Worm (Caenorhabditis elegans): Measurements from ENCODE around the gene cest-17.
A peak's percentile ranks its signal among the peaks of the same experiment; 100 is the strongest.

cest-17 gene

DNA sequence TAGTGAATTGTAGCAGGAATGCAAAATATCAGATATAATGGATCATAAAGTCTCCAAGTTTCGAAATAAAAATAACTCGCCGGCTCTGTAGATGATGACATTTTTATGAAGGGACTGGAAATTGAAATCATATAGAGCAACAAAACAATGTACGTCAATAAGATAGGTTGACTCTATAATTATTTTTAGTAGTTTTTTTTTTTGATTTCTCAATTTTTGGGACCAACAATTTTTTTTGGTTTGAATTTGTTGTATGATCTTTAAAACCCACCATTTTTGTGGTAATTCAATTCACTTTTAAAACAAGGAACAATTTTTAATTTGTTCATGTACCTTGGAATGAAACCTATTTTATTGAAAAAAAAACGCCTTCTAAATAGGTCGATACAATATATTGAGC, 13.1 kb upstream of the cest-17 start, which contains the start of gene F20D6.12:
Gene F20D6.12, minus strand, starts transcription at position 101 of the 400 bp plus-strand sequence.
- TF ChIP-seq xbp-1 (tag; optimal IDR thresholded peaks at IDR 0.05) (no peak), vab-15 (tag; optimal IDR thresholded peaks at IDR 0.05) (no peak), mdl-1 (tag; optimal IDR thresholded peaks at IDR 0.05) (no peak), lin-39 (tag; optimal IDR thresholded peaks at IDR 0.05) (no peak), nhr-90 (tag; optimal IDR thresholded peaks at IDR 0.05; ENCODE audit: poor library complexity) (no peak)

DNA sequence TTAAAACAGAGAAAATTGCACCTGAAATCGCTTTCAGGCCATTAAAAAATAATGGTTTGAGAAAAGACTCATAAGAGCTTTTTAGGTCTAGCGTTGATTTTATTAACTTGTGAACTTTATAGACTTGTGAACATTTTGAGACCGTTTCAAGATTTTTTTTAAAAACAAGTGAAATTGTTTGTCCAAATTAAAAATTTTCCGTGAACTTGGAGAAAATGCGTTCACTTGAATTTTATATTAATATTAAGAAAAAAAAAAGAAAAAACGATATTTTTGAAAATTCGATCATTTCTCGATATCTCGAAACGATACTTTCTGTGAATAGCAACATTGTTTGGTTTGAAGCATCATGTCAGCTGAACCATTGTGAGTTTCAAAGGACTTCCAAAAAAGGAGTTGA, 12.7 kb upstream of the cest-17 start, which contains the start of gene F20D6.1:
Gene F20D6.1, plus strand, starts transcription at position 301 of the 400 bp plus-strand sequence.
- TF ChIP-seq fkh-4 (tag; optimal IDR thresholded peaks at IDR 0.05; ENCODE audit: borderline replicate concordance): no peak
- no peak for TF ChIP-seq nhr-237 (tag; optimal IDR thresholded peaks at IDR 0.05)
- no peak for TF ChIP-seq C04F5.9 (tag; optimal IDR thresholded peaks at IDR 0.05)
- TF ChIP-seq snu-23 (GFP tag; optimal IDR thresholded peaks at IDR 0.05): no peak
- TF ChIP-seq lin-39 (tag; optimal IDR thresholded peaks at IDR 0.05): no peak
- TF ChIP-seq ces-1 (GFP tag; optimal IDR thresholded peaks at IDR 0.05): no peak
- no peak for TF ChIP-seq pax-3 (tag; optimal IDR thresholded peaks at IDR 0.05)
- TF ChIP-seq nhr-84 (tag; optimal IDR thresholded peaks at IDR 0.05): no peak
- TF ChIP-seq lir-3 (tag; optimal IDR thresholded peaks at IDR 0.05; ENCODE audit: poor library complexity): no peak
- no peak for TF ChIP-seq C34B4.2 (tag; optimal IDR thresholded peaks at IDR 0.05)
- TF ChIP-seq mef-2 (tag; optimal IDR thresholded peaks at IDR 0.05): no peak
- no peak for TF ChIP-seq elt-2 (tag; optimal IDR thresholded peaks at IDR 0.05)

DNA sequence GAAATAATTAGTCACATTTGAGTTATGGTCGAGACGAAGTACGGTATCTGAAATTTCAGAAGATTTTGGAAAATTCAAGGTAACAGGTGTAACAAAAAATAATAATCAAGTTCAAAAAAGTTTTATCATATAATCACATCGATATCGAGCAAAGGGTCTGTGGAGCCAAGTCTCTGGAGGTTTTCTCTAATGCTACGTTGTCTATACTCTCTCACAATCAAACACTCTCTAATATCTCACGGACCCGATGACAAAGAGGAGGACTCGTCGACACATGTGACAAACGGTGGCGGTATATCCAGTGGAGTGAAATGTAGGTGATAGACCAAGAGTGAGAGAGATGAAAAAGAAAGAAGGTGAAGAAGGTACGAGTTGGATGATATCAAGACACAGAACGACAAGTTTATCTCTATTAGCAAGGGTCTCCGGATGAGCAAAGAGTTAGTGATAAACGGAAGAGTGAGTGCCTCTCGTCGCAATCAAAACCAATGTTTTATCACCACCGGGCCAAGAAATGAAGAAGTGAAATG, 7.2 kb upstream of the cest-17 start, which contains the start of gene F20D6.10:
Gene F20D6.10, minus strand, starts transcription at position 51 of the 530 bp plus-strand sequence.
- TF ChIP-seq snu-23 (GFP tag; optimal IDR thresholded peaks at IDR 0.05) (peak; percentile 22), irx-1 (tag; optimal IDR thresholded peaks at IDR 0.05) (no peak), lin-14 (GFP tag; optimal IDR thresholded peaks at IDR 0.05) (peak; percentile 59), ztf-11 (tag; optimal IDR thresholded peaks at IDR 0.05) (no peak), snpc-4 (tag; optimal IDR thresholded peaks at IDR 0.05) (no peak), ztf-4 (tag; optimal IDR thresholded peaks at IDR 0.05) (no peak), nhr-19 (GFP tag; conservative IDR thresholded peaks at IDR 0.05) (no peak), rnt-1 (tag; optimal IDR thresholded peaks at IDR 0.05) (peak; percentile 78), mef-2 (tag; optimal IDR thresholded peaks at IDR 0.05) (no peak), nhr-77 (tag; optimal IDR thresholded peaks at IDR 0.05) (no peak), unc-130 (tag; optimal IDR thresholded peaks at IDR 0.05) (peak; percentile 19), efl-1 (optimal IDR thresholded peaks at IDR 0.05) (peak in 1 of 2 experiments; percentile 5), efl-1 (GFP tag; optimal IDR thresholded peaks at IDR 0.05 in 1 of 2) (peak in 1 of 2 experiments; percentile 20), nhr-71 (tag; optimal IDR thresholded peaks at IDR 0.05) (peak; percentile 71), lin-35 (GFP tag; optimal IDR thresholded peaks at IDR 0.05) (no peak), nhr-76 (tag; optimal IDR thresholded peaks at IDR 0.05) (no peak), nhr-20 (tag; optimal IDR thresholded peaks at IDR 0.05) (peak; percentile 12), nhr-237 (tag; optimal IDR thresholded peaks at IDR 0.05) (no peak), lsy-2 (tag; optimal IDR thresholded peaks at IDR 0.05) (peak; percentile 30 to 44)

DNA sequence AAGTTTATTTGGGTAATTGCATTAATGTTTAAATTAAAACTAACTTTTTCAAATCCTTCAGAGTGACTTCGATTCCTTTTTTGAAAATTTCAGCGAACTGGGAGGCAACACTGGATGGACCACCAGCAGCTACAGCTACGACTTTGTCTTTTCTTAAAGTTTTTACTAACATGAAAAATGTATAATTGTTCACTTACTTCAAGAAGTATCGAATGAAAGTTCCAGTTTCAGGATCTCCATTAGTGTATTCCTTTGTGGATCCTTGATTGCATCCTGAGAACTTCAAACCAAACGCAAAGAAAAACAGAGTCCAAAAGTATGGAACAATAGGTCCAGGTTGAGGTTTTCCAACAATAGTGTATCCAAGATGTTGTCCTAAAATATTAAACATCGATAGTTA, 6.1 kb upstream of the cest-17 start:
- TF ChIP-seq efl-1 (optimal IDR thresholded peaks at IDR 0.05) (no peak), efl-1 (GFP tag; optimal IDR thresholded peaks at IDR 0.05 in 1 of 2) (peak in 1 of 2 experiments; percentile 67), nhr-20 (tag; optimal IDR thresholded peaks at IDR 0.05) (no peak)

DNA sequence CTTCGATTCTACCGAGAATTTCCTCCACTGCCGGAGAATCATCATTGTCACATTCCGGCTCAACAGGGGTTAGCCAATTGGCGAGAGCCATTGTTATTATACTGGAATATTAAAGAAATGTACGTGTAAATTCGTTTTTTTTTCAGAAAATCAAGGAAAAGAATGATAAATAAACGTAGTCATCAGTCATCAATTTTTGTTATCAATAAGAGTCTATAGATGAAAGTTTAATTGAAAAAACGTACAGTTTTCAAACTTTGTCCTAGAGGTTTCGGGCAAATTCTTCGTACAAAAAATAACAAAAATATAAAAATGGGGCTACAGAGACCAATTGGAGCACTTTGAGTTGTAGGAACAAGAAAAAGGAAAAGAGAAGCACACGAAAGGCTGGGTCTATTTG, 4.1 kb upstream of the cest-17 start, which contains the start of gene F20D6.11:
Gene F20D6.11, minus strand, starts transcription at position 101 of the 400 bp plus-strand sequence.
- TF ChIP-seq lin-15B (tag; optimal IDR thresholded peaks at IDR 0.05) (no peak), nhr-28 (tag; optimal IDR thresholded peaks at IDR 0.05) (no peak), egl-27 (tag; optimal IDR thresholded peaks at IDR 0.05) (no peak), unc-130 (tag; optimal IDR thresholded peaks at IDR 0.05) (no peak), unc-62 (GFP tag; optimal IDR thresholded peaks at IDR 0.05) (no peak)

Measured in whole organism, L1 larva.